Worm (Caenorhabditis elegans) whole organism, late embryonic: ENCODE results near the gene egl-38.
A peak's percentile ranks its signal among the peaks of the same experiment; 100 is the strongest.

Source experiments
- C08G9.2 ChIP-seq: sonication (generic microtip); optimal IDR thresholded peaks from 2 replicates; lab custom pipeline; 2016; ENCODE audit warnings: mild to moderate bottlenecking, missing genetic modification characterization, moderate library complexity, missing compliant biosample characterization
- C38D4.7 ChIP-seq: fragments of 200-800 bp; sonication (Bioruptor generic); optimal IDR thresholded peaks from 2 replicates; lab custom pipeline; 2018; ENCODE audit warnings: mild to moderate bottlenecking, missing genetic modification characterization, moderate library complexity, missing compliant biosample characterization
- F13H6.1 ChIP-seq: sonication (generic microtip); optimal IDR thresholded peaks from 2 replicates; lab custom pipeline; 2016; ENCODE audit warnings: missing genetic modification characterization, missing compliant biosample characterization
- K02D7.2 ChIP-seq: sonication (generic microtip); optimal IDR thresholded peaks from 2 replicates; lab custom pipeline; 2017; ENCODE audit warnings: mild to moderate bottlenecking, missing genetic modification characterization, missing compliant biosample characterization
- K09A11.1 ChIP-seq: sonication (generic microtip); optimal IDR thresholded peaks from 2 replicates; lab custom pipeline; 2017; ENCODE audit warnings: antibody characterized with exemption, mild to moderate bottlenecking, missing genetic modification characterization, missing compliant biosample characterization; ENCODE audit not compliant: insufficient read depth
- Y22D7AL.16 ChIP-seq: sonication (generic microtip); optimal IDR thresholded peaks from 2 replicates; lab custom pipeline; 2016; ENCODE audit warnings: missing genetic modification characterization, missing compliant biosample characterization
- ahr-1 ChIP-seq: sonication (generic microtip); optimal IDR thresholded peaks from 2 replicates; lab custom pipeline; 2016; ENCODE audit warnings: missing genetic modification characterization, missing compliant biosample characterization
- ama-1 ChIP-seq: fragments of 150-350 bp; optimal IDR thresholded peaks from 2 replicates; lab custom pipeline; 2014
- ceh-18 ChIP-seq: sonication (generic microtip); optimal IDR thresholded peaks from 2 replicates; lab custom pipeline; 2016; ENCODE audit warnings: missing genetic modification characterization, missing compliant biosample characterization
- ceh-19 ChIP-seq: fragments of 200-800 bp; sonication (Bioruptor generic); optimal IDR thresholded peaks from 2 replicates; lab custom pipeline; 2018; ENCODE audit warnings: mild to moderate bottlenecking, missing genetic modification characterization, missing compliant biosample characterization
- ceh-2 ChIP-seq: sonication (generic microtip); optimal IDR thresholded peaks from 2 replicates; lab custom pipeline; 2016; ENCODE audit warnings: missing genotype, missing genetic modification characterization, missing compliant biosample characterization
- ceh-22 ChIP-seq: sonication (generic microtip); optimal IDR thresholded peaks from 2 replicates; lab custom pipeline; 2017; ENCODE audit warnings: missing biosample characterization, missing genetic modification characterization
- ceh-24 ChIP-seq: sonication (generic microtip); optimal IDR thresholded peaks from 2 replicates; lab custom pipeline; 2016; ENCODE audit warnings: mild to moderate bottlenecking, missing genetic modification characterization, missing compliant biosample characterization
- ceh-30 ChIP-seq: fragments of 150-350 bp; optimal IDR thresholded peaks from 2 replicates; lab custom pipeline; 2014; ENCODE audit warnings: missing biosample characterization, missing genetic modification characterization
- ceh-31 ChIP-seq: sonication (generic microtip); optimal IDR thresholded peaks from 2 replicates; lab custom pipeline; 2016; ENCODE audit warnings: missing genetic modification characterization, missing compliant biosample characterization
- ceh-34 ChIP-seq: sonication (generic microtip); optimal IDR thresholded peaks from 2 replicates; lab custom pipeline; 2016; ENCODE audit warnings: mild to moderate bottlenecking, missing genetic modification characterization, missing compliant biosample characterization
- ceh-45 ChIP-seq: fragments of 200-800 bp; sonication (Bioruptor generic); IDR thresholded peaks from 2 replicates; pipeline ENCODE4 v1.3.6; 2022; ENCODE audit warnings: missing genetic modification reagents, missing genetic modification characterization, missing compliant biosample characterization
- ceh-48 ChIP-seq: sonication (generic microtip); optimal IDR thresholded peaks from 2 replicates; lab custom pipeline; 2016; ENCODE audit warnings: missing genetic modification characterization, inconsistent platforms, missing compliant biosample characterization
- ceh-9 ChIP-seq: sonication (generic microtip); optimal IDR thresholded peaks from 2 replicates; lab custom pipeline; 2016; ENCODE audit warnings: mild to moderate bottlenecking, missing genetic modification characterization, inconsistent platforms, missing compliant biosample characterization
- che-1 ChIP-seq: sonication (generic microtip); optimal IDR thresholded peaks from 2 replicates; lab custom pipeline; 2016; ENCODE audit warnings: mild to moderate bottlenecking, missing genetic modification characterization, missing compliant biosample characterization
- dve-1 ChIP-seq: sonication (generic microtip); optimal IDR thresholded peaks from 2 replicates; lab custom pipeline; 2017; ENCODE audit warnings: antibody characterized with exemption, mild to moderate bottlenecking, missing genetic modification characterization, missing compliant biosample characterization
- elt-2 ChIP-seq: sonication (generic microtip); optimal IDR thresholded peaks from 2 replicates; lab custom pipeline; 2016; ENCODE audit warnings: missing genetic modification reagents, missing genetic modification characterization, missing compliant biosample characterization
- elt-4 ChIP-seq: sonication (generic microtip); optimal IDR thresholded peaks from 2 replicates; lab custom pipeline; 2016; ENCODE audit warnings: missing genetic modification characterization, missing compliant biosample characterization
- fax-1 ChIP-seq: sonication (generic microtip); optimal IDR thresholded peaks from 2 replicates; lab custom pipeline; 2016; ENCODE audit warnings: missing genotype, missing genetic modification characterization, missing compliant biosample characterization
- fkh-6 ChIP-seq: sonication (generic microtip); optimal IDR thresholded peaks from 2 replicates; lab custom pipeline; 2016; ENCODE audit warnings: missing genetic modification characterization, missing compliant biosample characterization
- hlh-13 ChIP-seq: fragments of 200-800 bp; sonication (Bioruptor generic); optimal IDR thresholded peaks from 2 replicates; lab custom pipeline; 2018; ENCODE audit warnings: mild to moderate bottlenecking, missing genetic modification characterization, missing compliant biosample characterization
- hlh-15 ChIP-seq: sonication (generic microtip); optimal IDR thresholded peaks from 2 replicates; lab custom pipeline; 2016; ENCODE audit warnings: missing genetic modification characterization, missing compliant biosample characterization
- hlh-6 ChIP-seq: sonication (generic microtip); optimal IDR thresholded peaks from 2 replicates; lab custom pipeline; 2016; ENCODE audit warnings: missing genotype, missing genetic modification characterization, missing compliant biosample characterization
- lim-6 ChIP-seq: sonication (generic microtip); optimal IDR thresholded peaks from 2 replicates; lab custom pipeline; 2016; ENCODE audit warnings: missing genetic modification characterization, missing compliant biosample characterization
- madf-2 ChIP-seq: sonication (generic microtip); optimal IDR thresholded peaks from 2 replicates; lab custom pipeline; 2017; ENCODE audit warnings: missing genetic modification characterization, missing compliant biosample characterization
- pag-3 ChIP-seq: sonication (generic microtip); optimal IDR thresholded peaks from 2 replicates; lab custom pipeline; 2016; ENCODE audit warnings: missing compliant biosample characterization, missing genetic modification characterization, borderline replicate concordance
- pat-9 ChIP-seq: fragments of 200-800 bp; sonication (Bioruptor generic); optimal IDR thresholded peaks from 2 replicates; lab custom pipeline; 2018; ENCODE audit warnings: mild to moderate bottlenecking, missing genetic modification characterization, moderate library complexity, missing compliant biosample characterization
- pha-2 ChIP-seq: sonication (generic microtip); optimal IDR thresholded peaks from 2 replicates; lab custom pipeline; 2017; ENCODE audit warnings: mild to moderate bottlenecking, missing genetic modification characterization, missing compliant biosample characterization
- pha-4 ChIP-seq: fragments of 150-350 bp; optimal IDR thresholded peaks from 2 replicates; lab custom pipeline; 2018; ENCODE audit warnings: missing biosample characterization, missing genetic modification reagents, missing genetic modification characterization
- pros-1 ChIP-seq: fragments of 150-350 bp; optimal IDR thresholded peaks from 2 replicates; lab custom pipeline; 2014; ENCODE audit warnings: missing biosample characterization, missing genetic modification reagents, missing genetic modification characterization
- ref-2 ChIP-seq: sonication (generic microtip); optimal IDR thresholded peaks from 2 replicates; lab custom pipeline; 2016; ENCODE audit warnings: missing genetic modification characterization, missing compliant biosample characterization
- rnt-1 ChIP-seq: sonication (generic microtip); optimal IDR thresholded peaks from 2 replicates; lab custom pipeline; 2016; ENCODE audit warnings: missing genetic modification characterization, missing compliant biosample characterization
- sdc-2 ChIP-seq: sonication (generic microtip); optimal IDR thresholded peaks from 2 replicates; lab custom pipeline; 2016; ENCODE audit warnings: missing genotype, missing genetic modification characterization, missing compliant biosample characterization
- sox-2 ChIP-seq: fragments of 200-800 bp; sonication (Bioruptor generic); IDR thresholded peaks from 2 replicates; pipeline ENCODE4 v1.3.6; 2022; ENCODE audit warnings: missing genetic modification reagents, missing genetic modification characterization, missing compliant biosample characterization
- sox-4 ChIP-seq: sonication (generic microtip); optimal IDR thresholded peaks from 2 replicates; lab custom pipeline; 2017; ENCODE audit warnings: mild to moderate bottlenecking, missing genetic modification characterization, inconsistent platforms, missing compliant biosample characterization
- tbx-7 ChIP-seq: sonication (generic microtip); optimal IDR thresholded peaks from 2 replicates; lab custom pipeline; 2016; ENCODE audit warnings: missing genotype, missing genetic modification characterization, missing compliant biosample characterization
- ttx-3 ChIP-seq: sonication (generic microtip); optimal IDR thresholded peaks from 2 replicates; lab custom pipeline; 2016; ENCODE audit warnings: missing genetic modification reagents, missing genetic modification characterization, missing compliant biosample characterization
- unc-3 ChIP-seq, 2 experiments: fragments of 200-800 bp in 1 of 2; sonication (Bioruptor generic) in 1 of 2; sonication (generic microtip) in 1 of 2; conservative IDR thresholded peaks in 1 of 2; optimal IDR thresholded peaks in 1 of 2; 2 replicates each; pipeline versions ENCODE4 v1.3.6 to Lab custom; 2016 to 2022; ENCODE audit warnings: missing compliant biosample characterization in 2 of 2, missing genetic modification characterization in 2 of 2, missing genetic modification reagents in 1 of 2
- ztf-16 ChIP-seq: sonication (generic microtip); optimal IDR thresholded peaks from 2 replicates; lab custom pipeline; 2017; ENCODE audit warnings: missing genetic modification characterization, missing compliant biosample characterization

Gene egl-38

DNA sequence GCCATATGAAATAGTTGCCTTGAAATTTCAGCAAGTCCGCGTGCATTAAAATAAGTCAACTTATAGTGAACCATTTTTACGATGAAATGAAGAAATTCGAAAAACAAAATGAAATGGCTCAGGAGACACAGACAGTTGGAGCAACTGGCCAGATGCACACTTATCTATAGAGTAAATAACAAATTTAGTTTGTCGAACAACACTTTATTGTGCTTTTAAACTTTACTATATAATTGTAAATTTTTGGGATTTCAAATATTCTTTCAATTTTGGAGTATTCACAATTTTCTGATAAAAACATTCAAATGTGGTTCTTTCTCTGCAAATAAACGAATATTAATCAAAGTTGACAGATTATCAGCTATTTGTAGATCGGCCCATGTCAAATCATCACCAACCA, 29.8 kb upstream of the egl-38 start, which contains the start of gene gst-3:
TSS of gene gst-3 (minus strand) at position 101 of the 400 bp plus-strand sequence.
- TF ChIP-seq ceh-9 (tag; lab: Kevin White, UChicago): no peak
- no peak for TF ChIP-seq elt-2
- TF ChIP-seq elt-4 (tag; lab: Kevin White, UChicago): no peak
- no peak for TF ChIP-seq madf-2
- TF ChIP-seq ztf-16 (tag; lab: Kevin White, UChicago): no peak
- no peak for TF ChIP-seq tbx-7
- no peak for TF ChIP-seq ttx-3 (tag; lab: Kevin White, UChicago)
- TF ChIP-seq ahr-1: no peak

DNA sequence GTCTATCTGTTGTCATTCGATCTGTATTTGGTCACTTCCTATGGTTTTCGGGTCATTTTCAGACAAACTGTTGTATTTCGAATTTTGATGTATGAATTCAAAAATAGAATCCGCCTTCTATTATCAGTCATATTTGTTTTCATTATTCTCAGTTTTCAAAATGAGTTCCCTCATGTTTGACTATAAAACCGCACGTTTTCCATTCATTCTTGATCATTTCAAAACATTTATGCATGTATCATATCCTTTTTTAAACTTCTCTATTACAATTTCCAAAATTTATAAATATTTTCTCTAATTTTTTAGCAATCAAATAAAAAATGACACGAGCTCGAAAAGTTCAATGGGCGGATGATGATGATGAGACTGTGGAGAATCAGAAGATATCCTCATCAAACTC, 27.5 kb upstream of the egl-38 start, which contains the start of gene K08F4.12:
TSS of gene K08F4.12 (plus strand) at position 301 of the 400 bp plus-strand sequence.
- TF ChIP-seq ceh-24 (tag; lab: Kevin White, UChicago) (no peak), C08G9.2 (tag; lab: Kevin White, UChicago) (no peak), ahr-1 (no peak), unc-3 (GFP tag; conservative IDR thresholded peaks at IDR 0.05; lab: Robert Waterston, UW) (no peak), unc-3 (tag; optimal IDR thresholded peaks at IDR 0.05; lab: Kevin White, UChicago) (no peak), ceh-45 (no peak), tbx-7 (no peak)
- TF ChIP-seq, all 69 proteins: peak for 0

- TF ChIP-seq K02D7.2 (tag; lab: Kevin White, UChicago): no peak
- no peak for TF ChIP-seq ceh-34
- TF ChIP-seq che-1: no peak
- TF ChIP-seq sox-2 (GFP tag; lab: Robert Waterston, UW): no peak
- TF ChIP-seq lim-6: no peak
- TF ChIP-seq fkh-6 (tag; lab: Kevin White, UChicago): no peak
- TF ChIP-seq ahr-1: no peak
Measured at ce11 chrIV:10135817-10136216, 25.5 kb upstream of the egl-38 start, which contains the start of gene K08F4.5. Gene K08F4.5 (minus strand): TSS chrIV:10135917.

- no peak for TF ChIP-seq ceh-22 (tag; lab: Kevin White, UChicago)
- TF ChIP-seq dve-1: no peak
- no peak for TF ChIP-seq Y22D7AL.16 (tag; lab: Kevin White, UChicago)
- TF ChIP-seq hlh-15: no peak
- no peak for TF ChIP-seq ceh-2 (tag; lab: Kevin White, UChicago)
- TF ChIP-seq lim-6: no peak
- no peak for TF ChIP-seq ahr-1
- TF ChIP-seq sox-4 (tag; lab: Kevin White, UChicago): no peak
- TF ChIP-seq madf-2: no peak
- TF ChIP-seq K09A11.1: no peak
- no peak for TF ChIP-seq ttx-3 (tag; lab: Kevin White, UChicago)
- TF ChIP-seq ceh-24 (tag; lab: Kevin White, UChicago): no peak
Measured at ce11 chrIV:10129957-10130356, 19.6 kb upstream of the egl-38 start, which contains the start of gene glt-3. Gene glt-3 (plus strand): TSS chrIV:10130257.

DNA sequence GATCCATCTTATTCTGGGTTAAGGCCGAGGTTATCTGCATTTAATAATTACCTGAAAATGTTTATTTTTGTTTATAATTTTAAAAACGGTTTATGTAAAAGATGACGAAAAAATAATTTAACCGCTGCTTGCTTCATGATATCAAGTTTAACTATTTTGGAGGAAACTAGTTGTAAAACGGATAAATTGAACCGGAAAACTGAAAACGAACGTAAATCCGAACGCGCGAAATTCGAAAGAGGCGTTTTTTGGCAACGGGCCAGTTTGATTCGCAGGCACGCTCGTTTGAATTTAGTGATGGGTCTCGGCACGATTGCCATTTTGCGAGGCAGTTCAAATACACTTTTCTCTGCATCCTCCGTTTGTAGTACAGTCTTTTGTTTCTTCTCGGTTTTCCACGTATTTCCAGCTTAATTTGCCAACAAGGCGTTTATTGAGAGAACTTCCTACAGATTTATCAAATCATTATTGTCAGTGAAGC, 18.6 kb upstream of the egl-38 start, which contains the start of the genes gtbp-1 and K08F4.3:
TSS of gene gtbp-1 (minus strand) at position 51 of the 481 bp plus-strand sequence.
TSS of gene K08F4.3 (plus strand) at position 352 of the 481 bp plus-strand sequence.
- TF ChIP-seq elt-2 (peak; percentile 17), hlh-13 (GFP tag; lab: Kevin White, UChicago) (no peak), pha-2 (tag; lab: Kevin White, UChicago) (no peak), ceh-30 (no peak), ttx-3 (tag; lab: Kevin White, UChicago) (no peak), ceh-2 (tag; lab: Kevin White, UChicago) (no peak), F13H6.1 (tag; lab: Kevin White, UChicago) (no peak), dve-1 (peak; percentile 35), pat-9 (tag; lab: Kevin White, UChicago) (no peak), pag-3 (tag; lab: Kevin White, UChicago) (no peak), madf-2 (no peak), pros-1 (no peak), ceh-48 (tag; lab: Kevin White, UChicago) (no peak), ama-1 (no peak), ceh-31 (peak; percentile 63), C08G9.2 (tag; lab: Kevin White, UChicago) (no peak), ceh-19 (no peak), C38D4.7 (no peak), ceh-18 (no peak), sdc-2 (tag; lab: Kevin White, UChicago) (no peak), hlh-6 (tag; lab: Kevin White, UChicago) (no peak), ref-2 (tag; lab: Kevin White, UChicago) (peak; percentile 39), tbx-7 (no peak), ahr-1 (no peak), pha-4 (no peak), ceh-9 (tag; lab: Kevin White, UChicago) (no peak), che-1 (no peak), rnt-1 (tag; lab: Kevin White, UChicago) (no peak), fax-1 (no peak)
